Worm (Caenorhabditis elegans) whole organism, L4/young adult: ENCODE data around the gene str-48.

ENCODE experiments used
- dao-5 ChIP-seq: sonication (generic microtip); optimal IDR thresholded peaks from 2 replicates; lab custom pipeline; 2016; ENCODE audit warnings: missing genotype, missing genetic modification characterization, moderate library complexity, missing compliant biosample characterization
- him-1 ChIP-seq: sonication (generic microtip); optimal IDR thresholded peaks from 2 replicates; lab custom pipeline; 2016; ENCODE audit warnings: missing genotype, missing genetic modification reagents, missing genetic modification characterization, missing compliant biosample characterization

DNA sequence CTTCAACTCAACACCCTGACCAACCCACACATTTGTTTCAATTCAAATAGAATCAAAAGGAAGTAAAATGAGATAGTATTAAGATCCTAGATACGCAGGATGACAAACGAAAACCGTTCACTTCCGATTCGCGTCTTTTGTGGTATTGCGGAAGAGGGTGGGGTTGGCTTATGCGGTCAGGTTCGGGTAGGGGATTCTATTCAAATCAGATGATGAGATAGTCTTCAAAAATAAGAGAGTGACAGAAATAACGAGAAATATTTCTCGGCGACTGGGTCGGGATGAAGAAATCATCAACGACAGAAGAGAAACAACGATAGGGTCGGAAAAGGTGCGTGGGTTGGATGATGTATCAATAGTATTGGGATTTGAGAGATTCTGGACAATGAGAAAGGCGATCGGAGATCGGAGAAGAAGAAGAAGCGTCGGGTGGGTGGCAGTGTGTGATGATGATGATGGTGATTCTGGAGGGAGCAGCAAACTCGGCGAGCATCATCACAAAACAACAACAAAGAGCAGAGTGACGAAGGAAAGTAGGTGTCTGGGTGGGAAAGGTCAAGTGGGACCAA lies 26.3 kb upstream of the str-48 start:
- no peak for TF ChIP-seq him-1 (tag; lab: Kevin White, UChicago)
- TF ChIP-seq dao-5 (tag; lab: Kevin White, UChicago): no peak
